Worm (Caenorhabditis elegans) whole organism, early embryonic: Measurements from ENCODE around the gene eef-1B.1.

Experiments
- B0310.2 ChIP-seq: sonication (generic microtip); optimal IDR thresholded peaks from 2 replicates; lab custom pipeline; 2016; ENCODE audit warnings: mild to moderate bottlenecking, missing genetic modification characterization, missing compliant biosample characterization
- F13C5.2 ChIP-seq: sonication (generic microtip); optimal IDR thresholded peaks from 2 replicates; lab custom pipeline; 2017; ENCODE audit warnings: mild to moderate bottlenecking, missing genetic modification characterization, inconsistent platforms, missing compliant biosample characterization
- aly-1 ChIP-seq: sonication (generic microtip); optimal IDR thresholded peaks from 2 replicates; lab custom pipeline; 2016; ENCODE audit warnings: missing genetic modification characterization, missing compliant biosample characterization
- ama-1 ChIP-seq: fragments of 150-350 bp; optimal IDR thresholded peaks from 2 replicates; lab custom pipeline; 2014
- ceh-13 ChIP-seq: fragments of 200-800 bp; sonication (Bioruptor generic); optimal IDR thresholded peaks from 2 replicates; lab custom pipeline; 2018; ENCODE audit warnings: mild to moderate bottlenecking, missing genetic modification characterization, missing compliant biosample characterization
- ceh-36 ChIP-seq: sonication (generic microtip); optimal IDR thresholded peaks from 2 replicates; lab custom pipeline; 2016; ENCODE audit warnings: missing genetic modification characterization, inconsistent platforms, missing compliant biosample characterization
- hmbx-1 ChIP-seq: sonication (generic microtip); optimal IDR thresholded peaks from 2 replicates; lab custom pipeline; 2016; ENCODE audit warnings: mild to moderate bottlenecking, missing genetic modification characterization, missing compliant biosample characterization
- hmg-4 ChIP-seq: fragments of 200-800 bp; sonication (Bioruptor generic); optimal IDR thresholded peaks from 2 replicates; lab custom pipeline; 2018; ENCODE audit warnings: mild to moderate bottlenecking, missing genetic modification characterization, missing compliant biosample characterization
- hnd-1 ChIP-seq: sonication (generic microtip); optimal IDR thresholded peaks from 2 replicates; lab custom pipeline; 2016; ENCODE audit warnings: missing genetic modification characterization, missing compliant biosample characterization
- pes-1 ChIP-seq: fragments of 200-800 bp; sonication (Bioruptor generic); IDR thresholded peaks from 2 replicates; pipeline ENCODE4 v1.3.6; 2022; ENCODE audit warnings: missing genetic modification reagents, missing genetic modification characterization, missing compliant biosample characterization
- scrt-1 ChIP-seq: fragments of 200-800 bp; sonication (Bioruptor generic); IDR thresholded peaks from 2 replicates; pipeline ENCODE4 v1.3.6; 2022; ENCODE audit warnings: missing genetic modification characterization, missing compliant biosample characterization
- sea-1 ChIP-seq: fragments of 200-800 bp; sonication (Bioruptor generic); conservative IDR thresholded peaks from 2 replicates; pipeline ENCODE4 v1.3.6; 2022; ENCODE audit warnings: missing genetic modification characterization, missing compliant biosample characterization
- tbx-11 ChIP-seq: fragments of 200-800 bp; sonication (Bioruptor generic); IDR thresholded peaks from 2 replicates; pipeline ENCODE4 v1.3.6; 2022; ENCODE audit warnings: missing genetic modification characterization, missing compliant biosample characterization
- tra-4 ChIP-seq: sonication (generic microtip); optimal IDR thresholded peaks from 2 replicates; lab custom pipeline; 2017; ENCODE audit warnings: missing genetic modification characterization, missing compliant biosample characterization

- no peak for TF ChIP-seq aly-1
- TF ChIP-seq pes-1 (GFP tag; lab: Robert Waterston, UW) = no peak
- no peak for TF ChIP-seq ama-1 (lab: Kevin White, UChicago)
- no peak for TF ChIP-seq F13C5.2 (tag; lab: Kevin White, UChicago)
- no peak for TF ChIP-seq hnd-1 (tag; lab: Kevin White, UChicago)
- no peak for TF ChIP-seq sea-1
- TF ChIP-seq ceh-13 (GFP tag; lab: Kevin White, UChicago) = no peak
- no peak for TF ChIP-seq B0310.2 (tag; lab: Kevin White, UChicago)
- TF ChIP-seq hmbx-1 (tag; lab: Kevin White, UChicago) = no peak
- TF ChIP-seq tra-4 = no peak
- TF ChIP-seq hmg-4 (GFP tag; lab: Kevin White, UChicago) = no peak
- no peak for TF ChIP-seq tbx-11 (GFP tag; lab: Robert Waterston, UW)
- TF ChIP-seq ceh-36 (tag; lab: Kevin White, UChicago) = no peak
- no peak for TF ChIP-seq scrt-1 (GFP tag; lab: Robert Waterston, UW)
These were observed 40.4 kb upstream of the eef-1B.1 start for ce11 chrIII:8013582-8013981.
